4 fruit fly cellular contexts compared by ENCODE assay signal in genomic region chrX:18517415-18517814, dm6.
TF ChIP-seq lines count a peak whose summit lies in the region.

No protein-coding gene starts in this region.

- TF ChIP-seq CTCF in S2 (optimal IDR thresholded peaks at IDR 0.05; lab: Kevin White, UChicago), result peak; percentile 93 to 96
- TF ChIP-seq CTCF in whole organism, embryonic (GFP tag; optimal IDR thresholded peaks at IDR 0.05; lab: Kevin White, UChicago), result peak; percentile 96

TF ChIP-seq in whole organism, embryonic, 481 proteins besides CTCF, POLR2A, EP300 and RAD21 (continues in another document):
- TF ChIP-seq dysf (GFP tag; IDR thresholded peaks at IDR 0.05; lab: Robert Waterston, UW), result peak; percentile 48; the same call in 1 of the 3 replicates
- peak; percentile 62; the same call in 1 of the 2 replicates for TF ChIP-seq Awh (GFP tag; IDR thresholded peaks at IDR 0.05; lab: Robert Waterston, UW)
- TF ChIP-seq CG14014 (GFP tag; IDR thresholded peaks at IDR 0.05; lab: Robert Waterston, UW), result no peak; the same call in 1 of the 2 replicates
- no peak for TF ChIP-seq pho (GFP tag; optimal IDR thresholded peaks at IDR 0.05; lab: Kevin White, UChicago)
- TF ChIP-seq CG7928 (GFP tag; optimal IDR thresholded peaks at IDR 0.05; lab: Kevin White, UChicago), result no peak
- no peak for TF ChIP-seq CG4404 (GFP tag; IDR thresholded peaks at IDR 0.05; lab: Robert Waterston, UW)
- peak; percentile 86 for TF ChIP-seq Ets65A (GFP tag; lab: Kevin White, UChicago)
- no peak for TF ChIP-seq CG12942 (GFP tag; optimal IDR thresholded peaks at IDR 0.05; lab: Kevin White, UChicago)
- 0 out of 2 replicates have a peak, but pooled peaks have one; percentile 8 for TF ChIP-seq CG5953 (GFP tag; IDR thresholded peaks at IDR 0.05; lab: Robert Waterston, UW)
- peak; percentile 16 for TF ChIP-seq pita (GFP tag; optimal IDR thresholded peaks at IDR 0.05; lab: Kevin White, UChicago)
- TF ChIP-seq Usf (GFP tag; optimal IDR thresholded peaks at IDR 0.05; lab: Kevin White, UChicago), result no peak
- TF ChIP-seq CG10565 (GFP tag; optimal IDR thresholded peaks at IDR 0.05; lab: Kevin White, UChicago), result no peak
- peak; percentile 32 for TF ChIP-seq HLHmδ (GFP tag; optimal IDR thresholded peaks at IDR 0.05; lab: Kevin White, UChicago)
- TF ChIP-seq CG30020 (tag; optimal IDR thresholded peaks at IDR 0.05; lab: Kevin White, UChicago), result no peak
- TF ChIP-seq fd96Cb (tag; optimal IDR thresholded peaks at IDR 0.05; lab: Kevin White, UChicago), result no peak
- TF ChIP-seq da (GFP tag; optimal IDR thresholded peaks at IDR 0.05; lab: Kevin White, UChicago), result no peak
- no peak for TF ChIP-seq cg (GFP tag; optimal IDR thresholded peaks at IDR 0.05; lab: Kevin White, UChicago)
- TF ChIP-seq CG13894 (tag; optimal IDR thresholded peaks at IDR 0.05; lab: Kevin White, UChicago), result no peak
- no peak for TF ChIP-seq Stat92E (GFP tag; optimal IDR thresholded peaks at IDR 0.05; lab: Kevin White, UChicago)
- no peak for TF ChIP-seq trem (tag; optimal IDR thresholded peaks at IDR 0.05; lab: Kevin White, UChicago)
- TF ChIP-seq bowl (GFP tag; IDR thresholded peaks at IDR 0.05; lab: Robert Waterston, UW), result no peak
- TF ChIP-seq D (optimal IDR thresholded peaks at IDR 0.05; lab: Kevin White, UChicago), result no peak
- no peak for TF ChIP-seq D (GFP tag; optimal IDR thresholded peaks at IDR 0.05; lab: Kevin White, UChicago)
- TF ChIP-seq Spps (tag; optimal IDR thresholded peaks at IDR 0.05; lab: Kevin White, UChicago), result no peak
- no peak for TF ChIP-seq zfh2 (GFP tag; optimal IDR thresholded peaks at IDR 0.05; lab: Kevin White, UChicago)
- TF ChIP-seq luna (GFP tag; optimal IDR thresholded peaks at IDR 0.05; lab: Kevin White, UChicago), result no peak
- no peak for TF ChIP-seq danr (GFP tag; IDR thresholded peaks at IDR 0.05; lab: Robert Waterston, UW)
- TF ChIP-seq fru (optimal IDR thresholded peaks at IDR 0.05; lab: Kevin White, UChicago), result no peak
- TF ChIP-seq CG16813 (GFP tag; IDR thresholded peaks at IDR 0.05; lab: Robert Waterston, UW; ENCODE audit: partially characterized antibody), result no peak
- peak; percentile 10 for TF ChIP-seq CG12391 (tag; optimal IDR thresholded peaks at IDR 0.05; lab: Kevin White, UChicago)
- TF ChIP-seq cad (GFP tag; optimal IDR thresholded peaks at IDR 0.05; lab: Kevin White, UChicago), result no peak

TF ChIP-seq in whole organism, prepupa, 60 proteins besides CTCF, POLR2A, EP300 and RAD21 (continues in another document):
- TF ChIP-seq Ets96B (tag; optimal IDR thresholded peaks at IDR 0.05; lab: Kevin White, UChicago) (no peak), CG8632 (GFP tag; optimal IDR thresholded peaks at IDR 0.05; lab: Kevin White, UChicago) (no peak), topi (GFP tag; optimal IDR thresholded peaks at IDR 0.05; lab: Kevin White, UChicago) (no peak), Hr39 (GFP tag; optimal IDR thresholded peaks at IDR 0.05; lab: Kevin White, UChicago) (peak; percentile 7), CG6276 (GFP tag; optimal IDR thresholded peaks at IDR 0.05; lab: Kevin White, UChicago) (no peak), dsx (GFP tag; optimal IDR thresholded peaks at IDR 0.05; lab: Kevin White, UChicago; ENCODE audit: poor library complexity, severe bottlenecking) (no peak), CG10669 (GFP tag; optimal IDR thresholded peaks at IDR 0.05; lab: Kevin White, UChicago) (no peak), Ets21C (GFP tag; optimal IDR thresholded peaks at IDR 0.05; lab: Kevin White, UChicago) (no peak), CG32006 (GFP tag; optimal IDR thresholded peaks at IDR 0.05; lab: Kevin White, UChicago) (peak; percentile 39), CG8319 (GFP tag; optimal IDR thresholded peaks at IDR 0.05; lab: Kevin White, UChicago) (no peak), CG15336 (GFP tag; IDR thresholded peaks at IDR 0.05; lab: Robert Waterston, UW) (peak; percentile 37; the same call in 1 of the 2 replicates), acj6 (GFP tag; optimal IDR thresholded peaks at IDR 0.05; lab: Kevin White, UChicago) (no peak), CG11902 (GFP tag; optimal IDR thresholded peaks at IDR 0.05; lab: Kevin White, UChicago) (no peak), dac (GFP tag; optimal IDR thresholded peaks at IDR 0.05; lab: Kevin White, UChicago) (peak; percentile 52), CG7368 (GFP tag; optimal IDR thresholded peaks at IDR 0.05; lab: Kevin White, UChicago) (no peak), CG1621 (tag; optimal IDR thresholded peaks at IDR 0.05; lab: Kevin White, UChicago) (peak; percentile 12), lz (GFP tag; optimal IDR thresholded peaks at IDR 0.05; lab: Kevin White, UChicago) (peak; percentile 33), CG10631 (GFP tag; optimal IDR thresholded peaks at IDR 0.05; lab: Kevin White, UChicago) (no peak), CG6792 (GFP tag; optimal IDR thresholded peaks at IDR 0.05; lab: Kevin White, UChicago) (peak; percentile 17), esn (GFP tag; optimal IDR thresholded peaks at IDR 0.05; lab: Kevin White, UChicago) (peak; percentile 33), CG9139 (GFP tag; optimal IDR thresholded peaks at IDR 0.05; lab: Kevin White, UChicago) (no peak), CG31627 (GFP tag; optimal IDR thresholded peaks at IDR 0.05; lab: Kevin White, UChicago) (peak; percentile 26), CG34406 (GFP tag; optimal IDR thresholded peaks at IDR 0.05; lab: Kevin White, UChicago) (no peak), CG8119 (GFP tag; IDR thresholded peaks at IDR 0.05; lab: Robert Waterston, UW) (peak; percentile 35; the same call in 1 of the 3 replicates), vri (GFP tag; optimal IDR thresholded peaks at IDR 0.05; lab: Kevin White, UChicago) (no peak), Hr4 (GFP tag; optimal IDR thresholded peaks at IDR 0.05; lab: Kevin White, UChicago) (peak; percentile 18), achi (GFP tag; optimal IDR thresholded peaks at IDR 0.05; lab: Kevin White, UChicago) (peak; percentile 19), ss (GFP tag; optimal IDR thresholded peaks at IDR 0.05; lab: Kevin White, UChicago) (peak in 1 of 2 experiments; percentile 19), Eip93F (GFP tag; optimal IDR thresholded peaks at IDR 0.05; lab: Kevin White, UChicago) (no peak), salr (GFP tag; optimal IDR thresholded peaks at IDR 0.05; lab: Kevin White, UChicago) (no peak), pdm3 (GFP tag; optimal IDR thresholded peaks at IDR 0.05; lab: Kevin White, UChicago) (peak; percentile 30), Eip75B (GFP tag; optimal IDR thresholded peaks at IDR 0.05; lab: Kevin White, UChicago) (peak; percentile 0)

TF ChIP-seq in whole organism, pupa, 21 proteins besides CTCF, POLR2A, EP300 and RAD21:
- no peak for TF ChIP-seq D1 (tag; optimal IDR thresholded peaks at IDR 0.05; lab: Kevin White, UChicago)
- TF ChIP-seq CG4496 (GFP tag; IDR thresholded peaks at IDR 0.05; lab: Robert Waterston, UW), result peak; percentile 77
- peak; percentile 6 for TF ChIP-seq CG15710 (tag; optimal IDR thresholded peaks at IDR 0.05; lab: Kevin White, UChicago)
- TF ChIP-seq CG14655 (GFP tag; optimal IDR thresholded peaks at IDR 0.05; lab: Kevin White, UChicago), result peak; percentile 10
- peak; percentile 48; the same call in 1 of the 2 replicates for TF ChIP-seq CG12605 (GFP tag; IDR thresholded peaks at IDR 0.05; lab: Robert Waterston, UW)
- TF ChIP-seq rn (GFP tag; IDR thresholded peaks at IDR 0.05; lab: Robert Waterston, UW), result no peak
- TF ChIP-seq CG32121 (GFP tag; IDR thresholded peaks at IDR 0.05; lab: Robert Waterston, UW), result peak; percentile 28; the same call in 1 of the 2 replicates
- no peak for TF ChIP-seq CG8159 (tag; optimal IDR thresholded peaks at IDR 0.05; lab: Kevin White, UChicago)
- peak; percentile 64 for TF ChIP-seq Ets98B (GFP tag; IDR thresholded peaks at IDR 0.05; lab: Robert Waterston, UW)
- peak; percentile 48 for TF ChIP-seq CG13204 (GFP tag; optimal IDR thresholded peaks at IDR 0.05; lab: Kevin White, UChicago)
- TF ChIP-seq Pif1B (GFP tag; optimal IDR thresholded peaks at IDR 0.05; lab: Kevin White, UChicago), result no peak
